Worm (Caenorhabditis elegans): ENCODE results near the gene Y51A2A.12.

The Y51A2A.12 gene

DNA sequence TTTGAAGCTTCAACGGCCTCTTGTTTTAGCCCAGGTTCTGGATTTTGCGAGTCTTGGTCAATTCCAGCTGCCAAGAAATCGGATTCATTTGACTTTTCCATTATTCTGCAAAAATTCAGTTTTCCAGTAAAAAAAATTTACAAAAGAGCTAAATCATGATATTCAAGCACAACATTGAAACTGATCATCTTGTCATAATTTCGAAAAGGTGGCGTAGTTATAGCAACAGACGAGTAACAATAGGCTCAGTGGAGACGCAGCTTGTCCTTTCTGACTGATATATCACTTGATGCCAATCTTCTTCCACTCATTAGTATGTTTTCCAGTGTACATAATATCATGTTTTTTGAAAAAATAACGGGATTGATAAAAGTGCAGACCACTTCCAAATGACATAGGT is 23.7 kb upstream of the Y51A2A.12 start, which contains the start of gene fbxa-213:
Gene fbxa-213 (minus strand): TSS at position 101 of the 400 bp plus-strand sequence.
- TF ChIP-seq ceh-82 (tag; optimal IDR thresholded peaks at IDR 0.05) = no peak

DNA sequence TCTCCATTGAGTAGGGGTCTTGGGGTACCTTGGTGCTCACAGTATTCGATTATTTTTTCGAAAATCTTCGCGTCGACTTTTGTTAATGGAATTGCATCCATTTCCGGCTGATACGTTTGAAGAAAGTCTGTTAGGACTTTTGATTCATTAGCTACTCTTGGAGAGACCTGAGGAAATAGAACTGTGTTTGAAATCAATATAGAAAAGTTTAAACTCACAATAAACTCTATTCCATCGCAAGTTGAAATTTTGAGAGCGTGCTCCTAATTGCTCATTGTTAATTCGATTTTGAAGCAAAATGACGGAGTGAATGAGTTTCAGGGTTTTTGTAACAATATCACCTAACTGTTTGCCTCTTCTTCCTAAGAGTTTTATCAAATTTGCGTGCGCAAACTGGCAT is 22.5 kb upstream of the Y51A2A.12 start, which contains the start of gene skr-6:
Gene skr-6 (minus strand): TSS at position 101 of the 400 bp plus-strand sequence.
- TF ChIP-seq egl-27 (tag; optimal IDR thresholded peaks at IDR 0.05) (no peak), ZK546.5 (tag; optimal IDR thresholded peaks at IDR 0.05) (no peak), mdl-1 (tag; optimal IDR thresholded peaks at IDR 0.05) (no peak), ceh-82 (tag; optimal IDR thresholded peaks at IDR 0.05) (no peak), lin-11 (tag; optimal IDR thresholded peaks at IDR 0.05) (no peak), nhr-237 (tag; optimal IDR thresholded peaks at IDR 0.05) (no peak), lin-13 (GFP tag; optimal IDR thresholded peaks at IDR 0.05) (no peak), nhr-12 (tag; optimal IDR thresholded peaks at IDR 0.05) (no peak), ceh-16 (tag; optimal IDR thresholded peaks at IDR 0.05) (no peak), Y55F3AM.14 (GFP tag; optimal IDR thresholded peaks at IDR 0.05) (no peak), sma-9 (GFP tag; optimal IDR thresholded peaks at IDR 0.05) (no peak), sma-9 (tag; optimal IDR thresholded peaks at IDR 0.05) (no peak), nhr-77 (tag; optimal IDR thresholded peaks at IDR 0.05) (no peak), nhr-11 (tag; optimal IDR thresholded peaks at IDR 0.05) (no peak), elt-1 (tag; optimal IDR thresholded peaks at IDR 0.05) (no peak), nhr-129 (tag; optimal IDR thresholded peaks at IDR 0.05) (no peak), unc-39 (tag; optimal IDR thresholded peaks at IDR 0.05) (no peak)

DNA sequence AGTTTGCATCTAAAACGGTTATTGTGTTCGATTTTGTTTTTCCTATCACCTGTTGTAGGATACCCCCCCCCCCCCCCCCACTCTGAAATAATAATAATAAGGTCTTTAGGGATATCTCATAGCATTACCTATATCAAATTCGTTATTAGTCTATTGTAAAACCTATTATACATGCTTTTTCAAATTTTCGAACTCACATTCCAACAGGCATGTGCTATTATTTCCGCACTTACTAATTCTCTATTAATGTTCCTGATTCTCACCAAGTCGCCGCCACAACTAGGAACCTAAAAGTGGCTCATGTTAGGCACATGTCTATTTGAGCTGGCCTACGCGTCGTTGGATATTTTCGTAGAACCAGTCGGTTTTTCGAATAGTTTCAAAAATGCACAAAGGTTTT is 22.0 kb upstream of the Y51A2A.12 start, which contains the start of gene Y37H2C.4:
Gene Y37H2C.4 (plus strand): TSS at position 301 of the 400 bp plus-strand sequence.
- no peak for TF ChIP-seq unc-55 (GFP tag; optimal IDR thresholded peaks at IDR 0.05)
- TF ChIP-seq nhr-237 (tag; optimal IDR thresholded peaks at IDR 0.05) = no peak
- no peak for TF ChIP-seq aly-2 (tag; optimal IDR thresholded peaks at IDR 0.05)
- no peak for TF ChIP-seq ztf-4 (tag; optimal IDR thresholded peaks at IDR 0.05)
- no peak for TF ChIP-seq crh-2 (tag; optimal IDR thresholded peaks at IDR 0.05)
- TF ChIP-seq lin-39 (tag; optimal IDR thresholded peaks at IDR 0.05) = no peak
- TF ChIP-seq nhr-21 (tag; optimal IDR thresholded peaks at IDR 0.05) = no peak
- TF ChIP-seq fos-1 (tag; optimal IDR thresholded peaks at IDR 0.05) = no peak
- TF ChIP-seq alr-1 (tag; optimal IDR thresholded peaks at IDR 0.05) = no peak
- TF ChIP-seq dmd-4 (tag; optimal IDR thresholded peaks at IDR 0.05) = no peak
- no peak for TF ChIP-seq nhr-129 (tag; optimal IDR thresholded peaks at IDR 0.05)
- no peak for TF ChIP-seq nhr-25 (tag; optimal IDR thresholded peaks at IDR 0.05)
- no peak for TF ChIP-seq ZK546.5 (tag; optimal IDR thresholded peaks at IDR 0.05)
- TF ChIP-seq lsy-2 (tag; optimal IDR thresholded peaks at IDR 0.05) = no peak
- no peak for TF ChIP-seq nhr-11 (tag; optimal IDR thresholded peaks at IDR 0.05)

DNA sequence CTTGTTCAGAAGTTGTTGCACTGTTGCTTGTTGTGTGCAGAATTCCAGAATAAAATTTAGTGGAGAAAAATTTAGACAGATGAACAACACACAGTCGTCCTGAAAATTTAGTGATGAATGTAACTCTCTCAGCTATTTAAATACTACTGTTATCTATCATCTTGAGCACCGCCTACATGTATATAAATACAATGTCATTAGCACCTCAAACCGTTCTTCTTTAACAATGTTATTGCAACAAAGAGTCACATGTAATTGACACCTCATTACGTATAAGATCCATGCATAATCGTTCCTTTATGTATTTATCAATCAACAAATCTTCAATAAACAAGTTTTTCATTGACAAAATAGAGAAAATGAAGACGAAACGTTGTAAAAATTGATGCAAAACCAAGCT is 11.6 kb upstream of the Y51A2A.12 start, which contains the start of gene Y51A2A.16:
Gene Y51A2A.16 (minus strand): TSS at position 101 of the 400 bp plus-strand sequence.
- no peak for TF ChIP-seq aly-2 (tag; optimal IDR thresholded peaks at IDR 0.05)
- no peak for TF ChIP-seq ZK546.5 (tag; optimal IDR thresholded peaks at IDR 0.05)
- no peak for TF ChIP-seq fos-1 (tag; optimal IDR thresholded peaks at IDR 0.05)
- TF ChIP-seq unc-62 (GFP tag; optimal IDR thresholded peaks at IDR 0.05) = no peak
- TF ChIP-seq F13H6.1 (tag; optimal IDR thresholded peaks at IDR 0.05) = no peak
- no peak for TF ChIP-seq egl-27 (tag; optimal IDR thresholded peaks at IDR 0.05)
- no peak for TF ChIP-seq nhr-12 (tag; optimal IDR thresholded peaks at IDR 0.05)
- no peak for TF ChIP-seq nhr-10 (tag; optimal IDR thresholded peaks at IDR 0.05)
- no peak for TF ChIP-seq lin-13 (GFP tag; optimal IDR thresholded peaks at IDR 0.05)
- no peak for TF ChIP-seq ceh-82 (tag; optimal IDR thresholded peaks at IDR 0.05)
- no peak for TF ChIP-seq nhr-129 (tag; optimal IDR thresholded peaks at IDR 0.05)
- no peak for TF ChIP-seq nhr-25 (tag; optimal IDR thresholded peaks at IDR 0.05)
- TF ChIP-seq gmeb-1 (tag; optimal IDR thresholded peaks at IDR 0.05) = no peak
- TF ChIP-seq Y55F3AM.14 (GFP tag; optimal IDR thresholded peaks at IDR 0.05) = no peak
- TF ChIP-seq alr-1 (tag; optimal IDR thresholded peaks at IDR 0.05) = no peak
- TF ChIP-seq ceh-16 (tag; optimal IDR thresholded peaks at IDR 0.05) = no peak

DNA sequence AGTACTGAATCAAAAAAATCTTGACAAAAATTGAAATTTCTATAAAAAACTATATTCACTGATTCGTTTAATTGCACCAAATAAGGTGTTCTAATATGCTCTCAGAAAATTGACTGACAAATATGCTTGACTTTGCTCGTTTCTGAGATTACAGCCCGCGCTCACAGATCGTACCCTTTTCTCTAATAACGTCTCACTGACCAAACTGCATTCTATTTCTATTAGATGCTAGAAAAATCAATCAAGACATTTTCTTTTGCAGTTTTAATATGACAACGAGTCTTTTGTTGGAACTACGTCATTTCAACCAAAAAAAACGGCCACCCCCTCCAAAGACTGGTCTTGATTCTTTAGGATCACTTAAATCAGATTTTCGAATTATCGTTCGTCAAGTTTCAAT is 9.8 kb upstream of the Y51A2A.12 start, which contains the start of gene clec-247:
Gene clec-247 (plus strand): TSS at position 301 of the 400 bp plus-strand sequence.
- TF ChIP-seq ZK546.5 (tag; optimal IDR thresholded peaks at IDR 0.05) (no peak), unc-39 (tag; optimal IDR thresholded peaks at IDR 0.05) (no peak), crh-2 (tag; optimal IDR thresholded peaks at IDR 0.05) (no peak)

DNA sequence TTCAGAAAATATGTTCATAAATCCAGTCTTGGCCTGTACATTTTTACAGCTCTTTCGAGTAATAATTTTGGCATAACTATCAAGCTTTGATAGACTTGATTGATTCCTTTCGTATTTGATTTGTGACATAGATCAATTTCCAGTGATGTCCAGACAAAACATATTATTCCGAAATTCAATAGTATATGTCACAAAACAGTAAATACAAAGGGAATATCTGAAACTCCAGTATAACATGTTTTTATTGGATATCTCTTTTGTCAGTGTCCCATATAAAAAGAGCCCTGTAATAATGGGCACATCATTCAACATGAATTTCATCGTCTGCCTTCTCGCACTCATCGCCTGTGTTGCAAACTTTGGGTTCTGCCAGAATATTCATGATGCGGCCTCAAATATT is 1.8 kb upstream of the Y51A2A.12 start, which contains the start of gene Y51A2A.4:
Gene Y51A2A.4 (plus strand): TSS at position 301 of the 400 bp plus-strand sequence.
- TF ChIP-seq ztf-4 (tag; optimal IDR thresholded peaks at IDR 0.05) = no peak

All from whole organism, L2 larva.